Worm (Caenorhabditis elegans): ENCODE results near the gene vps-39.
"Not testable (repeated sequence)": the region's sequence is repeated elsewhere in the genome, so short reads cannot be mapped to it uniquely, and the experiment has no call there.

ce11 chrV:14049274-14049673 lies 11.1 kb upstream of the vps-39 start, which contains the start of gene F58D12.1:
- TF ChIP-seq tbx-11 (GFP tag; IDR thresholded peaks at IDR 0.05); ama-1 (optimal IDR thresholded peaks at IDR 0.05); ceh-13 (GFP tag; optimal IDR thresholded peaks at IDR 0.05); F13C5.2 (tag; optimal IDR thresholded peaks at IDR 0.05); hmbx-1 (tag; optimal IDR thresholded peaks at IDR 0.05); ceh-36 (tag; optimal IDR thresholded peaks at IDR 0.05); flt-1 (GFP tag; IDR thresholded peaks at IDR 0.05); B0310.2 (tag; optimal IDR thresholded peaks at IDR 0.05); ets-7 (tag; optimal IDR thresholded peaks at IDR 0.05); sea-1 (GFP tag; conservative IDR thresholded peaks at IDR 0.05); scrt-1 (GFP tag; IDR thresholded peaks at IDR 0.05); tbx-37 (GFP tag; conservative IDR thresholded peaks at IDR 0.05); hnd-1 (tag; optimal IDR thresholded peaks at IDR 0.05): not testable (repeated sequence)
